Fruit fly (Drosophila melanogaster) whole organism, adult: ENCODE data around the gene IFT46.

Experiments used
- CG14711 ChIP-seq: fragments of 200-800 bp; sonication (Bioruptor generic); optimal IDR thresholded peaks from 2 replicates; lab custom pipeline; 2018; ENCODE audit warnings: missing biosample characterization, mild to moderate bottlenecking, missing genetic modification characterization, moderate library complexity
- CG33017 ChIP-seq: fragments of 200-800 bp; sonication (Bioruptor generic); optimal IDR thresholded peaks from 2 replicates; lab custom pipeline; 2018; ENCODE audit warnings: missing biosample characterization, mild to moderate bottlenecking, missing genetic modification characterization, moderate library complexity
- CG5204 ChIP-seq: fragments of 200-800 bp; sonication (Bioruptor generic); optimal IDR thresholded peaks from 2 replicates; lab custom pipeline; 2016; ENCODE audit warnings: missing biosample characterization, missing genetic modification characterization
- CG7101 ChIP-seq: fragments of 200-800 bp; sonication (Bioruptor generic); optimal IDR thresholded peaks from 2 replicates; lab custom pipeline; 2018; ENCODE audit warnings: missing biosample characterization, mild to moderate bottlenecking, missing genetic modification characterization, moderate library complexity
- Crg-1 ChIP-seq: fragments of 200-800 bp; sonication (Bioruptor generic); optimal IDR thresholded peaks from 2 replicates; lab custom pipeline; 2016; ENCODE audit warnings: missing biosample characterization, missing genetic modification characterization
- bab1 ChIP-seq: fragments of 200-800 bp; sonication (Bioruptor generic); optimal IDR thresholded peaks from 3 replicates; lab custom pipeline; 2019; ENCODE audit warnings: missing biosample characterization, mild to moderate bottlenecking, missing genetic modification characterization, moderate library complexity
- cic ChIP-seq: fragments of 200-800 bp; sonication (Bioruptor generic); optimal IDR thresholded peaks from 2 replicates; lab custom pipeline; 2017; ENCODE audit warnings: missing biosample characterization, mild to moderate bottlenecking, missing genetic modification characterization, moderate library complexity
- cnc ChIP-seq, 2 experiments: fragments of >200 bp; optimal IDR thresholded peaks; 2 replicates each; lab custom pipeline; 2017
- tj ChIP-seq: fragments of 200-800 bp; sonication (Bioruptor generic); optimal IDR thresholded peaks from 3 replicates; lab custom pipeline; 2017; ENCODE audit warnings: missing biosample characterization, mild to moderate bottlenecking, missing genetic modification characterization, moderate library complexity

dm6 chr2L:18604986-18605385 lies 10.9 kb downstream of the IFT46 start, which contains the start of gene CG10413:
- TF ChIP-seq cnc (optimal IDR thresholded peaks at IDR 0.05; lab: Kevin White, UChicago) (no peak), Crg-1 (peak; percentile 98), cic (GFP tag; lab: Kevin White, UChicago) (peak; percentile 88), CG14711 (tag; lab: Kevin White, UChicago) (peak; percentile 95), tj (GFP tag; lab: Kevin White, UChicago) (peak; percentile 88), CG7101 (tag; lab: Kevin White, UChicago) (peak; percentile 98), CG33017 (tag; lab: Kevin White, UChicago) (peak; percentile 98), CG5204 (GFP tag; lab: Kevin White, UChicago) (peak; percentile 99), bab1 (GFP tag; lab: Kevin White, UChicago) (peak; percentile 99)
